Worm (Caenorhabditis elegans) whole organism, L2 larva: ENCODE measurements around the gene ceh-16.

Experiments used
- ama-1 ChIP-seq: fragments of 150-350 bp; optimal IDR thresholded peaks from 2 replicates; lab custom pipeline; 2018; ENCODE audit warnings: inconsistent platforms
- blmp-1 ChIP-seq: sonication (generic microtip); optimal IDR thresholded peaks from 2 replicates; lab custom pipeline; 2017; ENCODE audit warnings: missing genetic modification characterization, mild to moderate bottlenecking, missing compliant biosample characterization, antibody characterized with exemption, moderate library complexity; ENCODE audit not compliant: insufficient read depth
- crh-2 ChIP-seq: sonication (generic microtip); optimal IDR thresholded peaks from 2 replicates; lab custom pipeline; 2017; ENCODE audit warnings: missing biosample characterization, missing genetic modification characterization
- lin-39 ChIP-seq: fragments of 150-350 bp; optimal IDR thresholded peaks from 2 replicates; lab custom pipeline; 2014; ENCODE audit warnings: missing biosample characterization, missing genetic modification reagents, missing genetic modification characterization
- snpc-4 ChIP-seq: fragments of 150-350 bp; optimal IDR thresholded peaks from 2 replicates; lab custom pipeline; 2014; ENCODE audit warnings: missing biosample characterization, missing genetic modification characterization
- unc-39 ChIP-seq: fragments of 150-350 bp; optimal IDR thresholded peaks from 2 replicates; lab custom pipeline; 2014; ENCODE audit warnings: missing biosample characterization, missing genetic modification characterization
- unc-62 ChIP-seq: fragments of 150-350 bp; optimal IDR thresholded peaks from 2 replicates; lab custom pipeline; 2014; ENCODE audit warnings: missing biosample characterization, missing genetic modification reagents, missing genetic modification characterization
- zag-1 ChIP-seq: fragments of 150-350 bp; optimal IDR thresholded peaks from 2 replicates; lab custom pipeline; 2014; ENCODE audit warnings: missing biosample characterization, missing genetic modification characterization
- ztf-11 ChIP-seq: sonication (generic microtip); optimal IDR thresholded peaks from 2 replicates; lab custom pipeline; 2017; ENCODE audit warnings: missing biosample characterization, missing genetic modification characterization

DNA sequence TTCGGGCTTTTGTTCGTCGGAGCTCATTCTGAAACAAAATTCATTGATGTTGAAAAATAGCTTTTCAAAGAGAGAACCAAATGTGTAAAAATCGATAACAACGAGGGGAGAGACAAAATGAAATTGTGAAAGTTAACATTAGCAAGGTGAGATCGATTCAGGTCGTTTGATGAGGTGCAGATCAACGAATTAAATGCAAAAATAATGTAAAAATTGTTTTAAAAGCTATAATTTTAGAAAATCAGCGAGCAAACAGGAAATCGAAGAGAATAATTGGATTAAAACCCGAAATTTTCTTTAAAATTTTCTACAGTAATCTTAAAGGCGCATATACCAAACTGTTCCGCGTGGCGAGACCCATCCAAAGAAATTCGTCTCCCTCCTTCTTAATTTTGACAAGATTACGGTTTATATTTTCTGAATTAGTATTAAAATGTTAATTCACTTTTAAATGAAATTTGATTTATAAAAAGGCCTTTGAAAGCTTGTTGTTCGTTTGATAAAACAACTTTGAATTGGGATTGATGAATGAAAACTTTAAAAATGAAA, 4.0 kb upstream of the ceh-16 start, which contains the start of gene C13G5.2:
- TF ChIP-seq ama-1 (lab: Kevin White, UChicago) (no peak), zag-1 (tag; lab: Kevin White, UChicago) (no peak), lin-39 (no peak), unc-39 (tag; lab: Kevin White, UChicago) (no peak), unc-62 (no peak), crh-2 (tag; lab: Kevin White, UChicago) (no peak), blmp-1 (tag; lab: Kevin White, UChicago) (no peak), snpc-4 (tag; lab: Kevin White, UChicago) (no peak), ztf-11 (no peak)
